Worm (Caenorhabditis elegans) whole organism, early embryonic: ENCODE data around the gene K07F5.17.

Source experiments
- B0310.2 ChIP-seq: sonication (generic microtip); optimal IDR thresholded peaks from 2 replicates; lab custom pipeline; 2016; ENCODE audit warnings: mild to moderate bottlenecking, missing genetic modification characterization, missing compliant biosample characterization
- F13C5.2 ChIP-seq: sonication (generic microtip); optimal IDR thresholded peaks from 2 replicates; lab custom pipeline; 2017; ENCODE audit warnings: mild to moderate bottlenecking, missing genetic modification characterization, inconsistent platforms, missing compliant biosample characterization
- aly-1 ChIP-seq: sonication (generic microtip); optimal IDR thresholded peaks from 2 replicates; lab custom pipeline; 2016; ENCODE audit warnings: missing genetic modification characterization, missing compliant biosample characterization
- ama-1 ChIP-seq: fragments of 150-350 bp; optimal IDR thresholded peaks from 2 replicates; lab custom pipeline; 2014
- ceh-13 ChIP-seq: fragments of 200-800 bp; sonication (Bioruptor generic); optimal IDR thresholded peaks from 2 replicates; lab custom pipeline; 2018; ENCODE audit warnings: mild to moderate bottlenecking, missing genetic modification characterization, missing compliant biosample characterization
- ceh-36 ChIP-seq: sonication (generic microtip); optimal IDR thresholded peaks from 2 replicates; lab custom pipeline; 2016; ENCODE audit warnings: missing genetic modification characterization, inconsistent platforms, missing compliant biosample characterization
- ets-7 ChIP-seq: sonication (generic microtip); optimal IDR thresholded peaks from 2 replicates; lab custom pipeline; 2016; ENCODE audit warnings: missing genotype, missing genetic modification characterization, missing compliant biosample characterization
- flt-1 ChIP-seq: fragments of 200-800 bp; sonication (Bioruptor generic); IDR thresholded peaks from 2 replicates; pipeline ENCODE4 v1.3.6; 2022; ENCODE audit warnings: missing genetic modification characterization, missing compliant biosample characterization
- hmbx-1 ChIP-seq: sonication (generic microtip); optimal IDR thresholded peaks from 2 replicates; lab custom pipeline; 2016; ENCODE audit warnings: mild to moderate bottlenecking, missing genetic modification characterization, missing compliant biosample characterization
- hmg-4 ChIP-seq: fragments of 200-800 bp; sonication (Bioruptor generic); optimal IDR thresholded peaks from 2 replicates; lab custom pipeline; 2018; ENCODE audit warnings: mild to moderate bottlenecking, missing genetic modification characterization, missing compliant biosample characterization
- hnd-1 ChIP-seq: sonication (generic microtip); optimal IDR thresholded peaks from 2 replicates; lab custom pipeline; 2016; ENCODE audit warnings: missing genetic modification characterization, missing compliant biosample characterization
- pes-1 ChIP-seq: fragments of 200-800 bp; sonication (Bioruptor generic); IDR thresholded peaks from 2 replicates; pipeline ENCODE4 v1.3.6; 2022; ENCODE audit warnings: missing genetic modification reagents, missing genetic modification characterization, missing compliant biosample characterization
- scrt-1 ChIP-seq: fragments of 200-800 bp; sonication (Bioruptor generic); IDR thresholded peaks from 2 replicates; pipeline ENCODE4 v1.3.6; 2022; ENCODE audit warnings: missing genetic modification characterization, missing compliant biosample characterization
- sea-1 ChIP-seq: fragments of 200-800 bp; sonication (Bioruptor generic); conservative IDR thresholded peaks from 2 replicates; pipeline ENCODE4 v1.3.6; 2022; ENCODE audit warnings: missing genetic modification characterization, missing compliant biosample characterization
- tbx-11 ChIP-seq: fragments of 200-800 bp; sonication (Bioruptor generic); IDR thresholded peaks from 2 replicates; pipeline ENCODE4 v1.3.6; 2022; ENCODE audit warnings: missing genetic modification characterization, missing compliant biosample characterization
- tbx-37 ChIP-seq: fragments of 200-800 bp; sonication (Bioruptor generic); conservative IDR thresholded peaks from 2 replicates; pipeline ENCODE4 v1.3.6; 2022; ENCODE audit warnings: missing genetic modification reagents, missing genetic modification characterization, missing compliant biosample characterization
- tra-4 ChIP-seq: sonication (generic microtip); optimal IDR thresholded peaks from 2 replicates; lab custom pipeline; 2017; ENCODE audit warnings: missing genetic modification characterization, missing compliant biosample characterization

Gene K07F5.17

DNA sequence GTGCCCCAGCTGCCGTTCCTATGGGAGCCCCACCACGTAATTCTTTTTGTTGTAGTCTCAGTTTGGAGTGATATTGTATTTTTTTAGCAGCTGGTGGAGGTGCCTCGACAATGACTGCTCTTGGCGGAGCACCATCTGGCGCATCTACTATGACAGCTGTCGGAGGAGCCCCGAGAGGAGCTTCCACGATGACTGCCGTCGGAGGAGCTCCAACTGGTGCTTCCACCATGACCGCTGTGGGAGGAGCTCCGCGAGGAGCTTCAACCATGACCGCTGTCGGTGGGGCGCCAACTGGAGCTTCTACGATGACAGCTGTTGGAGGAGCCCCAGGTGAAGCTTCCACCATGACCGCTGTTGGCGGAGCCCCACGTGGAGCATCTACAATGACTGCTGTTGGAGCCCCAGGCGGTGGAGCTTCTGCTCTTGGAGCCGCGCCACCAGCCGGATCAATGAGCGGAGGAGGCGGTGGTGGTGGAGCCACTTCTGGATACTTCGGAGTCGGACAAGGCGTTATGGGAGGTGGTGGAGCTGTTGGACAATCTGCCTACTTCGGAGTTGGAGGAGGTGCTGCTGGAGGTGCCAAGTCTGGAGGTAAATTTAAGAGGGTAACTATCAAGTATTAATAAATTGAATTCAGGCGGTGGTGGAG, 10.8 kb downstream of the K07F5.17 start:
- no peak for TF ChIP-seq hmg-4
- TF ChIP-seq aly-1 (tag; lab: Kevin White, UChicago): peak; percentile 50

DNA sequence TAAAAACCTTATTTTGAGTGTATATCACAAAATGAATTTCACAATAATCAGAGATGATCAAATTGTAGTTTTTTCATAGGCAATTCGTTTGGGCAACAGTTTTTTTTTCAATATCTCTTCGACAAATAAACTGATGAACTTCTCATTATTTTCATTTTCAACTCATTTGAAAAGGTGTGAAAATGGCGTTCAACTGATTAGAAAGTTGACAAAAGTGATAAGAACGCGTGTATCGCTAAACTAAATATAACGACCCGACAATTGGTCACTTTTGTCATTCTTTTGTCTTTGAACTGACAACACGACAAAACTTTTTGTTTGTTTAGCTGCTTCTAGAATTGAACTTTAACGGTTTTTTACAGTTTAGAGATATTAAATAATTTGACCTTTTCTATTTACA, 12.8 kb downstream of the K07F5.17 start:
- TF ChIP-seq tra-4 (no peak), scrt-1 (GFP tag; lab: Robert Waterston, UW) (no peak), aly-1 (tag; lab: Kevin White, UChicago) (no peak), ets-7 (tag; lab: Kevin White, UChicago) (no peak)

DNA sequence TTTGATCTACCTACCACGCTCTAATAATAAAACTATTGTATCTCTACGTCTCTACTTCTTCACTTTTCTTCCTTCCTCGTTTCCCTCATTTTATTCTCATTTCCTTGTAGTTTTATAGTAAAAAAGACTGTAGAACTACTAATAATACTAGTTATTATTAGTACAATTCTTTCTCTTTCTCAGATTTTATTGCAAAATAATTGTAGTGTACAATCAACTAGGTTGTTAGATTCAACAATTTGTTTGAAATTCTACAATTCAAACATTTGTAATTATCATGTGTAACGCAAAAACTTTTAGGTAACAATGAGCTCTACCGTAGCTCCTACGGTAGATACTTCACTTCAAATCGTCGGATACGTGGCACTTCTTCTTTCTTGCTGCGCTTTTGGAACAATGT, 13.5 kb downstream of the K07F5.17 start, which contains the start of gene K07F5.12:
K07F5.12 (plus strand) TSS at position 301 of the 400 bp plus-strand sequence.
- TF ChIP-seq ets-7 (tag; lab: Kevin White, UChicago) (no peak), tbx-11 (GFP tag; lab: Robert Waterston, UW) (no peak), F13C5.2 (tag; lab: Kevin White, UChicago) (no peak), tra-4 (no peak), aly-1 (tag; lab: Kevin White, UChicago) (no peak), tbx-37 (GFP tag; lab: Robert Waterston, UW) (no peak), B0310.2 (tag; lab: Kevin White, UChicago) (no peak), sea-1 (GFP tag; lab: Robert Waterston, UW) (no peak), hmg-4 (no peak), ceh-13 (GFP tag; lab: Kevin White, UChicago) (no peak), ceh-36 (no peak), flt-1 (GFP tag; lab: Robert Waterston, UW) (no peak), pes-1 (GFP tag; lab: Robert Waterston, UW) (no peak)

DNA sequence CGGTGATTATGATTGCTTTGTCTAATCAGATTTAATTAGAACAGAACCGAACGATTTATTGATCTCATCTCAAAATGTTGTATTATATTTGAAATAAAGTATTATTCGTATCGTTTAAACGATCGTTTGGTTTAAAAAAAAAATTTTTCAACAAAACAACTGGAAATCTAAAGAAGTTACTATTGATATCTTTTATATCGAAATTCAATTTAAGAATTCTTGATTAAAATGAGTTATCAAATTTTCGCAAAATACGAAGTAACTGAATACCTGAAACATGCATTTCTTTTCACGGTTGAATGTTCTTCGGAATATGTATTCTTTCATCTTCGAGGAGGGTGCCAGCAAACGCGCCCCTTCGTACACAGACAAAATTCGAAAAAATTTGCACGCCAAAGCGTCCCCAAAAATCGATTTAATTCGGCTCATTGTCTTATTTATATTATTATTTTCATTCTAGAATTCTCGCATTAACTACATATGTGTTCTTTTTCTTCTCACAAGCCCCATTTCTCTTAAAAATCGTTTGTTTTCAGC, 15.8 kb downstream of the K07F5.17 start, which contains the start of gene npp-1:
npp-1 (plus strand) TSS at position 537 of the 537 bp plus-strand sequence.
- TF ChIP-seq hmbx-1 (no peak), ama-1 (lab: Kevin White, UChicago) (no peak), ceh-13 (GFP tag; lab: Kevin White, UChicago) (no peak), scrt-1 (GFP tag; lab: Robert Waterston, UW) (no peak), tbx-11 (GFP tag; lab: Robert Waterston, UW) (no peak), hnd-1 (tag; lab: Kevin White, UChicago) (no peak), flt-1 (GFP tag; lab: Robert Waterston, UW) (no peak), pes-1 (GFP tag; lab: Robert Waterston, UW) (no peak), tra-4 (no peak), sea-1 (GFP tag; lab: Robert Waterston, UW) (no peak), F13C5.2 (tag; lab: Kevin White, UChicago) (no peak), tbx-37 (GFP tag; lab: Robert Waterston, UW) (no peak), aly-1 (tag; lab: Kevin White, UChicago) (no peak), B0310.2 (tag; lab: Kevin White, UChicago) (no peak), hmg-4 (no peak), ceh-36 (no peak), ets-7 (tag; lab: Kevin White, UChicago) (no peak)

DNA sequence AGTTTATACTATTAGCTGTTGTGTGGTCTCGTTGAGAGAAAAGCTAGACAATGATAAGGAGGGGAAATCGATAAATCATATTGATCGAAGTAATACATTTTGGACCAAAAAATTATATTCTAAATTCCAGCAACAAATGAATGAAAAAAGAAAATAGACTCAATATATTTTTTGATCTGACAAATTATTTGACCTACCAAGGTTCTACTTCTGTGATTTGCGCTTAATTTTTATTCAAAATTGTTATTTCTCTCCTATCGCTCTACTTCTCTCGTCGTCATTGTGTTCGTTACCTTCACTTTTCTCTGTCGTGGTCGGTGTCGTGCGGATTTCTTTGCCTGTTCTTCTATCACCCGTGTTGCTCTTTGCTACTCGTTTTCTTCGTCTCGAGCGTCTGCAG, 16.8 kb downstream of the K07F5.17 start:
- TF ChIP-seq ama-1 (lab: Kevin White, UChicago): no peak
- no peak for TF ChIP-seq ceh-13 (GFP tag; lab: Kevin White, UChicago)
- TF ChIP-seq ets-7 (tag; lab: Kevin White, UChicago): no peak
- no peak for TF ChIP-seq hmbx-1

DNA sequence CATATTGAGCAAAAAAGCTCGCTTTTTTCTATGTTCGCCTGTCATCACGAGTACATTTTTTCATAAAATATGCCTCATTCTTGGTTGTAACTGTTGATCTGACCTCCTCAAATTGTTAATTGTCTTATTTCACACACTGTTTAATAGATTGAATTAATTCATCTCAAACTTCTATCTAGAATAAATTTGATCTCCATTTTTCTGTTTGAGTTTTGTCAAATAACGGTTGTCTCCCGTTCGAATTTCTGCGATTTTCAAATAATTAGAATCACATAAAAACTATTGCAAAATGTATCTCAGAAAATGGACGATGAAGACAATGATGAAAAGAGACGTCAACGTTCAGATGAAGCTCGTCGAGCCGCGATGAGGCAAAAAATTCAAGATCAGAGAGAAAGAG, 19.8 kb downstream of the K07F5.17 start, which contains the start of gene K07F5.14:
K07F5.14 (plus strand) TSS at position 301 of the 400 bp plus-strand sequence.
- TF ChIP-seq sea-1 (GFP tag; lab: Robert Waterston, UW): no peak
- TF ChIP-seq tra-4: no peak
- no peak for TF ChIP-seq tbx-11 (GFP tag; lab: Robert Waterston, UW)
- no peak for TF ChIP-seq B0310.2 (tag; lab: Kevin White, UChicago)
- no peak for TF ChIP-seq ets-7 (tag; lab: Kevin White, UChicago)
- no peak for TF ChIP-seq hnd-1 (tag; lab: Kevin White, UChicago)
- TF ChIP-seq ceh-36: no peak

DNA sequence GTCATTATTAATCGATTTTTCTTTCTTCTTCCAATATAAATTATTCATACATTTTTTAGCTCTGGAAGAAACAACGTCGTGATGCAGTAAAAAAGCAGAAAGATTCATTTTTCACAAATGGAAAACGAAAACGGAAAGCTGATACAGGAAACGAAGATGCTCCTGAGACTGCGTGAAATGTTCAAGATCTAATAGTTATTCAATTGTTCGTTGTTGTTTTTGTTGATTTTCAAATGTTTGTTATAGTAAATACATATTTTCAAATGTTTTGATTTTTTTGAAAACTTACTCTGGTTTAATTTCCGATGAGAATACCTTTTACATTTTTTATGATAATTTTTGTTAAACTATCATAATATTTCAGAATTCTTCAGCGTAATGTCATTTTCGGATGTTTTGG, 21.6 kb downstream of the K07F5.17 start, which contains the start of gene K07F5.16:
K07F5.16 (plus strand) TSS at position 301 of the 400 bp plus-strand sequence.
- TF ChIP-seq tbx-37 (GFP tag; lab: Robert Waterston, UW) (no peak), aly-1 (tag; lab: Kevin White, UChicago) (no peak), pes-1 (GFP tag; lab: Robert Waterston, UW) (no peak), F13C5.2 (tag; lab: Kevin White, UChicago) (no peak), ceh-36 (no peak), tbx-11 (GFP tag; lab: Robert Waterston, UW) (no peak)

DNA sequence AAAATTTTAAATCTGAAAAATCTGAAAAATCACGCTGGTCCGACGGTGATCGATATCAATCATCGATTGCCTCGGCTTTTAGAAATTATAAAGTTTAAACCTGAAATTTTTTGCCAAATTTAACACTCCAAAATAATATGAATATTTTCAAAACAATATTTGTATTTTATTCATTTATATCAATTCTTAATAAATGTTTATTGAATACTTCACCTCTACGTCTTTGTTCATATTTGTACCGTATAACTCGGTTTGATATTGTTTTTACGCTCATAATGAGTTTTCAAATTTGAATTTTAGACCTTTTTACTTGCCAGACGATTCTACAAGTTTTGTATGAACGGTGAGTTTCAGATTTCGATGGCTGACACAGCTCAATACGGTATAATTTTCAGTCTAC, 22.6 kb downstream of the K07F5.17 start, which contains the start of the genes K07F5.15 and K07F5.22:
K07F5.15 (plus strand) TSS at position 301 of the 400 bp plus-strand sequence.
K07F5.22 (plus strand) TSS at position 301 of the 400 bp plus-strand sequence.
- TF ChIP-seq hmg-4: no peak
- TF ChIP-seq ets-7 (tag; lab: Kevin White, UChicago): no peak
- no peak for TF ChIP-seq tra-4
- TF ChIP-seq hmbx-1: no peak
- TF ChIP-seq F13C5.2 (tag; lab: Kevin White, UChicago): no peak
- no peak for TF ChIP-seq aly-1 (tag; lab: Kevin White, UChicago)
